Fruit fly (Drosophila melanogaster) whole organism: ENCODE data around the gene SC35.

Source experiments
- CG8478 ChIP-seq: fragments of >200 bp; optimal IDR thresholded peaks from 2 replicates; lab custom pipeline; 2018; ENCODE audit warnings: inconsistent platforms
- Dll ChIP-seq: fragments of >200 bp; optimal IDR thresholded peaks from 2 replicates; lab custom pipeline; 2017
- EcR ChIP-seq, 2 experiments: fragments of >200 bp; optimal IDR thresholded peaks; 2 replicates each; lab custom pipeline; 2017; ENCODE audit warnings: missing biosample characterization in 2 of 2, missing genetic modification characterization in 2 of 2, missing genetic modification reagents in 2 of 2
- pan ChIP-seq: fragments of >200 bp; optimal IDR thresholded peaks from 2 replicates; lab custom pipeline; 2017
- psq ChIP-seq: fragments of >200 bp; optimal IDR thresholded peaks from 2 replicates; lab custom pipeline; 2017
- usp ChIP-seq: fragments of >200 bp; optimal IDR thresholded peaks from 2 replicates; lab custom pipeline; 2017; ENCODE audit warnings: missing biosample characterization, missing genetic modification characterization, mixed read lengths

DNA sequence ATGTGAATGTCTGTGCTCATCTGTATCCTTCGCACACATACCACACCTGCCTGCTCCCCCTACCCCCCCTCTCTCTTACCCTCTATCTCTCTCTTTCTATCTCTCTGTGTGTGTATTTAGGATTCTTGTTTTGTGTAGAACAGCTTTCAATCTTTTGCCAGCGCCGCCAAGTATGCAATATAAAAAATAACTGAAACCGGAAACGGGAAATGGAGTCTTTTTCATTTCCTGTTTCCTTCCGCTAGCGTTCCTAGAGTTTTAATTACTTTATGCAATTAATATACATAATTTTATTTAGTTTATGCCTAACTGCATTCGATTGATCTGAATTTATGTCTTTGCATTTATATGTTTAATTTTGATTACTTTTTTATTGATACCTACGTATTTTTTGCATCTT, 42.1 kb downstream of the SC35 start:
- no peak for TF ChIP-seq EcR (GFP tag; optimal IDR thresholded peaks at IDR 0.05; lab: Kevin White, UChicago)
- TF ChIP-seq psq (lab: Kevin White, UChicago) = no peak
- no peak for TF ChIP-seq usp (GFP tag; lab: Kevin White, UChicago)
- TF ChIP-seq pan (lab: Kevin White, UChicago) = no peak
- TF ChIP-seq Dll = no peak
- no peak for TF ChIP-seq CG8478 (lab: Kevin White, UChicago)
